Fruit fly (Drosophila melanogaster): ENCODE results near the gene Yp3.
A peak's percentile ranks its signal among the peaks of the same experiment; 100 is the strongest.

Yp3 gene

DNA sequence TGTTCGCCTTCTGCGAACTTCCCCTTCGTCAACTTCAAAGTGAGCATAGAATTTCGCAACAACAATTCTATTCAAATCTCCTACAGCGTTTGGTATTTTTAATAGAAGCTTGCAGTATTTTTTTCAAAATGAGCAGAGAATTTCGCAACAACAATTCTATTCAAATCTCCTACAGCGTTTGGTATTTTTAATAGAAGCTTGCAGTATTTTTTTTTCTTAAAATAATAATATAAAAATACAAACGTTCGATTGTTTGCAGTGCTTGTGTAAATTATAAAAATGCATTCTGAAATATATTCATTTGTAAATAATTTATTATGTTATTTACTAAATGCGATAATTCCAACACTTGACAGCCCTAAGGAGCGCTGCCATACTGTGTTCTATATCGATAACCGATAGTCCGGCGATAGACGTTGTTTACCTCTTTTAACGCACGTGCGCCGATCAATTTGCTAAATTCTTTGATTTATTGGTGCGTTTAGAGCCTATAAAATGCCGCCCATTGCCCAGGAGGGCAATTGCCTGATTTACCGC, 2.5 kb upstream of the Yp3 start, which contains the start of the genes CG32625 and Rtc1 (continued):
- TF ChIP-seq cwo (GFP tag; optimal IDR thresholded peaks at IDR 0.05) (peak; percentile 81), dan (GFP tag; IDR thresholded peaks at IDR 0.05) (no peak), pnt (GFP tag; optimal IDR thresholded peaks at IDR 0.05) (no peak), Ravus (GFP tag; IDR thresholded peaks at IDR 0.05) (no peak), CG18764 (GFP tag; optimal IDR thresholded peaks at IDR 0.05) (no peak), CG15696 (tag; optimal IDR thresholded peaks at IDR 0.05) (peak; percentile 61), NfI (GFP tag; optimal IDR thresholded peaks at IDR 0.05) (peak; percentile 40), inv (GFP tag; IDR thresholded peaks at IDR 0.05; ENCODE audit: partially characterized antibody) (0 out of 2 replicates have a peak, but pooled peaks have one; percentile 16), btn (GFP tag; optimal IDR thresholded peaks at IDR 0.05) (no peak), CG7963 (GFP tag; IDR thresholded peaks at IDR 0.05; ENCODE audit: partially characterized antibody) (no peak), CG13296 (GFP tag; optimal IDR thresholded peaks at IDR 0.05) (peak; percentile 37), Dad (GFP tag; optimal IDR thresholded peaks at IDR 0.05) (no peak), CG3065 (GFP tag; optimal IDR thresholded peaks at IDR 0.05) (no peak), CG12659 (GFP tag; optimal IDR thresholded peaks at IDR 0.05) (peak; percentile 66), CG5953 (GFP tag; IDR thresholded peaks at IDR 0.05) (no peak), CG11398 (GFP tag; optimal IDR thresholded peaks at IDR 0.05) (no peak), CG17361 (GFP tag; IDR thresholded peaks at IDR 0.05) (peak; percentile 64), CG34224 (GFP tag; IDR thresholded peaks at IDR 0.05; ENCODE audit: partially characterized antibody) (peak; percentile 63; the same call in 2 of the 3 replicates), unpg (GFP tag; optimal IDR thresholded peaks at IDR 0.05) (peak; percentile 61), Sox100B (GFP tag; optimal IDR thresholded peaks at IDR 0.05) (peak; percentile 40), tx (GFP tag; optimal IDR thresholded peaks at IDR 0.05) (no peak), psq (GFP tag; optimal IDR thresholded peaks at IDR 0.05) (no peak), klu (GFP tag; IDR thresholded peaks at IDR 0.05) (no peak), en (GFP tag; optimal IDR thresholded peaks at IDR 0.05) (no peak), fd96Cb (tag; optimal IDR thresholded peaks at IDR 0.05) (peak; percentile 15), CG9817 (tag; optimal IDR thresholded peaks at IDR 0.05) (peak; percentile 53), ham (GFP tag; IDR thresholded peaks at IDR 0.05) (no peak), Fer1 (GFP tag; optimal IDR thresholded peaks at IDR 0.05) (peak; percentile 47), dmrt11E (tag; optimal IDR thresholded peaks at IDR 0.05) (peak; percentile 35), Gug (GFP tag; IDR thresholded peaks at IDR 0.05) (no peak), Eip74EF (GFP tag; optimal IDR thresholded peaks at IDR 0.05) (no peak), CG32767 (GFP tag; IDR thresholded peaks at IDR 0.05) (no peak), corto (GFP tag; optimal IDR thresholded peaks at IDR 0.05) (no peak), Hmx (GFP tag; optimal IDR thresholded peaks at IDR 0.05) (no peak), CG8290 (GFP tag; optimal IDR thresholded peaks at IDR 0.05) (peak; percentile 13), CG8290 (tag; optimal IDR thresholded peaks at IDR 0.05) (peak; percentile 30 to 57), CG6689 (GFP tag; IDR thresholded peaks at IDR 0.05) (no peak), cato (GFP tag; optimal IDR thresholded peaks at IDR 0.05; ENCODE audit: borderline replicate concordance) (no peak), CG2202 (tag; optimal IDR thresholded peaks at IDR 0.05) (no peak), CG11723 (GFP tag; optimal IDR thresholded peaks at IDR 0.05) (no peak), CG10366 (GFP tag; IDR thresholded peaks at IDR 0.05) (peak; percentile 33; the same call in 1 of the 2 replicates), CG8388 (GFP tag; optimal IDR thresholded peaks at IDR 0.05) (peak; percentile 36), CG4707 (GFP tag; optimal IDR thresholded peaks at IDR 0.05) (no peak), ewg (GFP tag; optimal IDR thresholded peaks at IDR 0.05) (peak; percentile 10), mam (GFP tag; optimal IDR thresholded peaks at IDR 0.05) (no peak), disco-r (GFP tag; optimal IDR thresholded peaks at IDR 0.05) (no peak), TFAM (GFP tag; optimal IDR thresholded peaks at IDR 0.05) (no peak), tll (GFP tag; optimal IDR thresholded peaks at IDR 0.05) (no peak), cad (GFP tag; optimal IDR thresholded peaks at IDR 0.05) (no peak), CG2116 (GFP tag; optimal IDR thresholded peaks at IDR 0.05) (peak; percentile 43)
